Worm (Caenorhabditis elegans): ENCODE results near the gene C07A12.2.

Gene C07A12.2

ce11 chrX:4498478-4498877 is 46.2 kb upstream of the C07A12.2 start:
- TF ChIP-seq sptf-2 (GFP tag; optimal IDR thresholded peaks at IDR 0.05) = no peak
- no peak for TF ChIP-seq ceh-79 (tag; optimal IDR thresholded peaks at IDR 0.05)
- peak; percentile 2 for TF ChIP-seq nhr-80 (tag; optimal IDR thresholded peaks at IDR 0.05)
- no peak for TF ChIP-seq nhr-120 (GFP tag; IDR thresholded peaks at IDR 0.05)

- TF ChIP-seq snpc-1.1 (tag; optimal IDR thresholded peaks at IDR 0.05; ENCODE audit: insufficient read depth) (no peak), nfya-1 (tag; optimal IDR thresholded peaks at IDR 0.05; ENCODE audit: borderline replicate concordance, insufficient read depth) (no peak), ztf-28 (GFP tag; IDR thresholded peaks at IDR 0.05) (no peak), nfyb-1 (GFP tag; IDR thresholded peaks at IDR 0.05) (no peak), cebp-2 (GFP tag; IDR thresholded peaks at IDR 0.05) (no peak), unc-130 (GFP tag; optimal IDR thresholded peaks at IDR 0.05) (no peak)
These were observed 44.1 kb upstream of the C07A12.2 start for ce11 chrX:4500499-4500898.

ce11 chrX:4502039-4502438 is 42.6 kb upstream of the C07A12.2 start:
- no peak for TF ChIP-seq madf-10 (tag; optimal IDR thresholded peaks at IDR 0.05)
- TF ChIP-seq ceh-100 (GFP tag; IDR thresholded peaks at IDR 0.05) = no peak
- no peak for TF ChIP-seq unc-62 (GFP tag; optimal IDR thresholded peaks at IDR 0.05)
- no peak for TF ChIP-seq ekl-4 (GFP tag; IDR thresholded peaks at IDR 0.05)
- TF ChIP-seq C17E4.6 (GFP tag; IDR thresholded peaks at IDR 0.05) = no peak
- TF ChIP-seq ceh-91 (GFP tag; IDR thresholded peaks at IDR 0.05) = no peak
- TF ChIP-seq zfh-2 (GFP tag; conservative IDR thresholded peaks at IDR 0.05) = no peak
- TF ChIP-seq Y53G8AR.9 (GFP tag; conservative IDR thresholded peaks at IDR 0.05) = no peak
- no peak for TF ChIP-seq snpc-4 (GFP tag; optimal IDR thresholded peaks at IDR 0.05)
- no peak for TF ChIP-seq snpc-4 (tag; optimal IDR thresholded peaks at IDR 0.05)
- TF ChIP-seq dpl-1 (GFP tag; optimal IDR thresholded peaks at IDR 0.05) = no peak
- TF ChIP-seq mes-4 (tag; optimal IDR thresholded peaks at IDR 0.05) = no peak

ce11 chrX:4503259-4503658 is 41.4 kb upstream of the C07A12.2 start:
- peak; percentile 41; the same call in 1 of the 2 replicates for TF ChIP-seq hmg-1.2 (GFP tag; IDR thresholded peaks at IDR 0.05)
- no peak for TF ChIP-seq mcd-1 (GFP tag; IDR thresholded peaks at IDR 0.05)

- TF ChIP-seq lsl-1 (GFP tag; optimal IDR thresholded peaks at IDR 0.05) (no peak), cebp-1 (GFP tag; IDR thresholded peaks at IDR 0.05) (no peak), cebp-1 (tag; optimal IDR thresholded peaks at IDR 0.05) (peak; percentile 47), K12H6.12 (tag; optimal IDR thresholded peaks at IDR 0.05) (peak; percentile 4), ztf-26 (tag; optimal IDR thresholded peaks at IDR 0.05) (no peak)
These were observed 40.5 kb upstream of the C07A12.2 start, which contains the start of gene dgk-2 for ce11 chrX:4504108-4504668. dgk-2 (minus strand) TSS chrX:4504388.

ce11 chrX:4507122-4507681 is 37.4 kb upstream of the C07A12.2 start:
- TF ChIP-seq nhr-80 (tag; optimal IDR thresholded peaks at IDR 0.05) = peak; percentile 64
- TF ChIP-seq atf-7 (tag; optimal IDR thresholded peaks at IDR 0.05) = peak; percentile 1
- TF ChIP-seq somi-1 (GFP tag; optimal IDR thresholded peaks at IDR 0.05) = no peak
- no peak for TF ChIP-seq Y67H2A.10 (GFP tag; conservative IDR thresholded peaks at IDR 0.05)
- TF ChIP-seq C06A6.2 (GFP tag; conservative IDR thresholded peaks at IDR 0.05) = no peak
- TF ChIP-seq lag-1 (GFP tag; IDR thresholded peaks at IDR 0.05) = no peak
- TF ChIP-seq chd-7 (tag; optimal IDR thresholded peaks at IDR 0.05) = no peak
- TF ChIP-seq lir-1 (GFP tag; conservative IDR thresholded peaks at IDR 0.05) = peak; percentile 23; the same call in 1 of the 2 replicates
- TF ChIP-seq cebp-1 (GFP tag; IDR thresholded peaks at IDR 0.05) = no peak
- peak; percentile 9 for TF ChIP-seq cebp-1 (tag; optimal IDR thresholded peaks at IDR 0.05)
- peak; percentile 19; the same call in 1 of the 2 replicates for TF ChIP-seq dox-1 (GFP tag; IDR thresholded peaks at IDR 0.05)
